Worm (Caenorhabditis elegans): ENCODE measurements around the gene W05H9.4.

Gene W05H9.4

DNA sequence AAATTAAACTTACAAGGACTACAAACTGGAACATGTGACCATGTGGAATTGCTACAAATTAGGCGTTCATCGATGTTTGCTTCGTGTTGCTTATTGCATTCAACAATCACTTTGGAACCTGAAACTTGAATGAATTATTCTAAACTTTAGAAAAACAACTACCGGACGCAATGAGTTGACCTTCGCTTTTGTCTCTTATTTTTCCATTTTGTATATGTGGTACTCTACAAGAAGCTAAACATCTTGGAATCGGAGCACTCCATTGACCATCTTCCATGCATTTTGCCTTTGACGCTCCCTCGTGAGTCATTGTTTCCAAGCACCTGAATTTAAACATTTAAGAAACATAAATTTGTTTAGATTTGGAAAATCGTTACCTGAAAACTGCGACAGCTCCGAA, 25.6 kb downstream of the W05H9.4 start:
- no peak for TF ChIP-seq tbx-8 (GFP tag; optimal IDR thresholded peaks at IDR 0.05)
- TF ChIP-seq sptf-1 (tag; optimal IDR thresholded peaks at IDR 0.05), result no peak
- TF ChIP-seq M03D4.4 (tag; optimal IDR thresholded peaks at IDR 0.05), result no peak
- TF ChIP-seq bed-3 (GFP tag; optimal IDR thresholded peaks at IDR 0.05), result no peak
- no peak for TF ChIP-seq blmp-1 (tag; optimal IDR thresholded peaks at IDR 0.05)
- TF ChIP-seq lsy-2 (tag; optimal IDR thresholded peaks at IDR 0.05), result no peak
- TF ChIP-seq nhr-76 (tag; optimal IDR thresholded peaks at IDR 0.05), result no peak
- TF ChIP-seq zip-8 (tag; optimal IDR thresholded peaks at IDR 0.05), result no peak
- TF ChIP-seq nhr-12 (tag; optimal IDR thresholded peaks at IDR 0.05), result no peak
- no peak for TF ChIP-seq sem-2 (GFP tag; optimal IDR thresholded peaks at IDR 0.05)
- no peak for TF ChIP-seq elt-3 (tag; optimal IDR thresholded peaks at IDR 0.05)
- TF ChIP-seq elt-1 (tag; optimal IDR thresholded peaks at IDR 0.05; ENCODE audit: borderline replicate concordance, insufficient read depth), result no peak
- TF ChIP-seq lin-32 (GFP tag; optimal IDR thresholded peaks at IDR 0.05), result no peak
- TF ChIP-seq unc-120 (tag; optimal IDR thresholded peaks at IDR 0.05; ENCODE audit: poor library complexity, severe bottlenecking), result no peak
- TF ChIP-seq ceh-43 (GFP tag; optimal IDR thresholded peaks at IDR 0.05), result no peak

- no peak for TF ChIP-seq blmp-1 (tag; optimal IDR thresholded peaks at IDR 0.05)
- TF ChIP-seq ham-2 (GFP tag; optimal IDR thresholded peaks at IDR 0.05), result no peak
- TF ChIP-seq hlh-1 (tag; optimal IDR thresholded peaks at IDR 0.05), result peak; percentile 56
- TF ChIP-seq ceh-39 (tag; optimal IDR thresholded peaks at IDR 0.05), result no peak
- TF ChIP-seq nhr-28 (tag; optimal IDR thresholded peaks at IDR 0.05), result no peak
These were observed 28.2 kb downstream of the W05H9.4 start, which contains the start of gene lev-9 for ce11 chrX:6291632-6292031. Gene lev-9, minus strand, starts transcription at chrX:6291732.

- TF ChIP-seq elt-1 (tag; optimal IDR thresholded peaks at IDR 0.05; ENCODE audit: borderline replicate concordance, insufficient read depth) (peak; percentile 47), mls-2 (tag; optimal IDR thresholded peaks at IDR 0.05) (peak; percentile 96), flh-1 (GFP tag; optimal IDR thresholded peaks at IDR 0.05) (peak; percentile 79), nhr-2 (tag; optimal IDR thresholded peaks at IDR 0.05) (peak; percentile 19), blmp-1 (tag; optimal IDR thresholded peaks at IDR 0.05) (no peak), lin-13 (tag; optimal IDR thresholded peaks at IDR 0.05) (peak; percentile 29), mab-5 (tag; optimal IDR thresholded peaks at IDR 0.05) (peak; percentile 51), ceh-83 (GFP tag; optimal IDR thresholded peaks at IDR 0.05) (peak; percentile 95), snpc-4 (tag; optimal IDR thresholded peaks at IDR 0.05) (no peak), nhr-28 (tag; optimal IDR thresholded peaks at IDR 0.05) (no peak), sem-2 (GFP tag; optimal IDR thresholded peaks at IDR 0.05) (peak; percentile 89), zip-8 (tag; optimal IDR thresholded peaks at IDR 0.05) (no peak), mep-1 (tag; optimal IDR thresholded peaks at IDR 0.05) (peak; percentile 11), ceh-39 (tag; optimal IDR thresholded peaks at IDR 0.05) (peak; percentile 0), unc-62 (GFP tag; optimal IDR thresholded peaks at IDR 0.05) (peak; percentile 41), lsy-2 (tag; optimal IDR thresholded peaks at IDR 0.05) (peak; percentile 57), M03D4.4 (tag; optimal IDR thresholded peaks at IDR 0.05) (peak; percentile 95), ham-2 (GFP tag; optimal IDR thresholded peaks at IDR 0.05) (peak; percentile 88), ceh-43 (GFP tag; optimal IDR thresholded peaks at IDR 0.05) (peak; percentile 90), sptf-1 (tag; optimal IDR thresholded peaks at IDR 0.05) (peak; percentile 97), pha-4 (tag; optimal IDR thresholded peaks at IDR 0.05) (peak; percentile 46), ztf-11 (tag; optimal IDR thresholded peaks at IDR 0.05) (no peak), tbx-8 (GFP tag; optimal IDR thresholded peaks at IDR 0.05) (peak; percentile 86), lin-32 (GFP tag; optimal IDR thresholded peaks at IDR 0.05) (peak; percentile 87), ces-1 (GFP tag; optimal IDR thresholded peaks at IDR 0.05) (peak; percentile 20), unc-120 (tag; optimal IDR thresholded peaks at IDR 0.05; ENCODE audit: poor library complexity, severe bottlenecking) (peak; percentile 95), hlh-1 (tag; optimal IDR thresholded peaks at IDR 0.05) (peak; percentile 4), nhr-12 (tag; optimal IDR thresholded peaks at IDR 0.05) (no peak), nhr-76 (tag; optimal IDR thresholded peaks at IDR 0.05) (no peak), cnd-1 (tag; optimal IDR thresholded peaks at IDR 0.05) (peak; percentile 94), unc-39 (tag; optimal IDR thresholded peaks at IDR 0.05) (no peak), nhr-237 (tag; optimal IDR thresholded peaks at IDR 0.05) (peak; percentile 32), elt-3 (tag; optimal IDR thresholded peaks at IDR 0.05) (no peak), bed-3 (GFP tag; optimal IDR thresholded peaks at IDR 0.05) (peak; percentile 89), drap-1 (GFP tag; optimal IDR thresholded peaks at IDR 0.05) (peak; percentile 94)
These were observed 28.7 kb downstream of the W05H9.4 start for ce11 chrX:6292143-6292542.

Data from whole organism, mixed stage, embryonic.